Fruit fly (Drosophila melanogaster) whole organism, embryonic: ENCODE results near the gene GstD10.

Experiments used
- Aef1 ChIP-seq: fragments of 200-800 bp; sonication (Bioruptor generic); IDR thresholded peaks from 3 replicates; pipeline ENCODE4 v1.3.6; 2022; ENCODE audit warnings: missing biosample characterization, missing genetic modification characterization
- Atf6 ChIP-seq: fragments of 200-800 bp; sonication (Bioruptor generic); IDR thresholded peaks from 2 replicates; pipeline ENCODE4 v1.3.6; 2022; ENCODE audit warnings: missing biosample characterization, missing genetic modification characterization
- Bdp1 ChIP-seq: fragments of 200-800 bp; sonication (Bioruptor generic); optimal IDR thresholded peaks from 3 replicates; lab custom pipeline; 2016; ENCODE audit warnings: missing biosample characterization, missing genetic modification characterization
- BtbVII ChIP-seq: fragments of 200-800 bp; sonication (Bioruptor generic); optimal IDR thresholded peaks from 3 replicates; lab custom pipeline; 2017; ENCODE audit warnings: missing biosample characterization, mild to moderate bottlenecking, missing genetic modification characterization
- CG10321 ChIP-seq: fragments of 200-800 bp; sonication (Bioruptor generic); IDR thresholded peaks from 2 replicates; pipeline ENCODE4 v1.3.6; 2022; ENCODE audit warnings: missing biosample characterization, missing genetic modification characterization
- CG11398 ChIP-seq: fragments of 200-800 bp; sonication (Bioruptor generic); optimal IDR thresholded peaks from 2 replicates; lab custom pipeline; 2016; ENCODE audit warnings: missing biosample characterization, missing genetic modification characterization
- CG12391 ChIP-seq: fragments of 200-800 bp; sonication (Bioruptor generic); optimal IDR thresholded peaks from 3 replicates; lab custom pipeline; 2018; ENCODE audit warnings: missing biosample characterization, mild to moderate bottlenecking, missing genetic modification characterization, moderate library complexity
- CG16779 ChIP-seq: fragments of 200-800 bp; sonication (Bioruptor generic); IDR thresholded peaks from 2 replicates; pipeline ENCODE4 v1.3.6; 2022; ENCODE audit warnings: missing biosample characterization, missing genetic modification characterization
- CG17328 ChIP-seq: fragments of 200-800 bp; sonication (Bioruptor generic); IDR thresholded peaks from 2 replicates; pipeline ENCODE4 v1.3.6; 2022; ENCODE audit warnings: missing biosample characterization, missing genetic modification characterization
- CG17829 ChIP-seq: fragments of 200-800 bp; optimal IDR thresholded peaks from 2 replicates; lab custom pipeline; 2019; ENCODE audit warnings: missing biosample characterization, mild to moderate bottlenecking, missing genetic modification characterization, moderate library complexity
- CG18262 ChIP-seq: fragments of 200-800 bp; optimal IDR thresholded peaks from 3 replicates; lab custom pipeline; 2019; ENCODE audit warnings: missing biosample characterization, mild to moderate bottlenecking, missing genetic modification characterization, moderate library complexity
- CG2202 ChIP-seq: fragments of 200-800 bp; sonication (Bioruptor generic); optimal IDR thresholded peaks from 2 replicates; lab custom pipeline; 2018; ENCODE audit warnings: missing biosample characterization, mild to moderate bottlenecking, missing genetic modification characterization
- CG3065 ChIP-seq: fragments of 200-800 bp; sonication (Bioruptor generic); optimal IDR thresholded peaks from 2 replicates; lab custom pipeline; 2016; ENCODE audit warnings: missing biosample characterization, missing genetic modification characterization
- CG33557 ChIP-seq: fragments of 200-800 bp; sonication (Bioruptor generic); optimal IDR thresholded peaks from 2 replicates; lab custom pipeline; 2019; ENCODE audit warnings: missing biosample characterization, mild to moderate bottlenecking, missing genetic modification characterization, moderate library complexity
- CG43689 ChIP-seq: fragments of 200-800 bp; sonication (Bioruptor generic); IDR thresholded peaks from 2 replicates; pipeline ENCODE4 v1.3.6; 2022; ENCODE audit warnings: missing biosample characterization, missing genetic modification characterization
- CG4730 ChIP-seq: fragments of 200-800 bp; sonication (Bioruptor generic); IDR thresholded peaks from 2 replicates; pipeline ENCODE4 v1.3.6; 2022; ENCODE audit warnings: missing biosample characterization, missing genetic modification characterization
- CG6689 ChIP-seq: fragments of 200-800 bp; sonication (Bioruptor generic); IDR thresholded peaks from 2 replicates; pipeline ENCODE4 v1.3.6; 2022; ENCODE audit warnings: missing biosample characterization, missing genetic modification characterization
- CG6813 ChIP-seq: fragments of 200-800 bp; sonication (Bioruptor generic); optimal IDR thresholded peaks from 2 replicates; lab custom pipeline; 2017; ENCODE audit warnings: missing biosample characterization, missing genetic modification characterization, mild to moderate bottlenecking, moderate library complexity, missing genetic modification reagents
- CG9727 ChIP-seq: fragments of 200-800 bp; sonication (Bioruptor generic); optimal IDR thresholded peaks from 3 replicates; lab custom pipeline; 2017; ENCODE audit warnings: missing biosample characterization, mild to moderate bottlenecking, missing genetic modification characterization
- CG9932 ChIP-seq: fragments of 200-800 bp; sonication (Bioruptor generic); IDR thresholded peaks from 2 replicates; pipeline ENCODE4 v1.3.6; 2022; ENCODE audit warnings: missing biosample characterization, missing genetic modification characterization
- D19A ChIP-seq: fragments of 200-800 bp; optimal IDR thresholded peaks from 3 replicates; lab custom pipeline; 2019; ENCODE audit warnings: missing biosample characterization, mild to moderate bottlenecking, missing genetic modification characterization, moderate library complexity
- Dbx ChIP-seq: fragments of 200-800 bp; sonication (Bioruptor generic); IDR thresholded peaks from 3 replicates; pipeline ENCODE4 v1.3.6; 2022; ENCODE audit warnings: missing biosample characterization, missing genetic modification characterization
- Ets65A ChIP-seq: fragments of 200-800 bp; sonication (Bioruptor generic); peaks from one replicate; lab custom pipeline; 2016; ENCODE audit warnings: missing biosample characterization, missing genetic modification characterization
- Fer1 ChIP-seq: fragments of 200-800 bp; sonication (Bioruptor generic); optimal IDR thresholded peaks from 2 replicates; lab custom pipeline; 2017; ENCODE audit warnings: missing biosample characterization, mild to moderate bottlenecking, missing genetic modification characterization
- Fer3 ChIP-seq: fragments of 200-800 bp; sonication (Bioruptor generic); optimal IDR thresholded peaks from 2 replicates; lab custom pipeline; 2018; ENCODE audit warnings: missing biosample characterization, mild to moderate bottlenecking, missing genetic modification characterization, moderate library complexity
- Hr3 ChIP-seq: fragments of 200-800 bp; sonication (Bioruptor generic); optimal IDR thresholded peaks from 3 replicates; lab custom pipeline; 2016; ENCODE audit warnings: missing biosample characterization, missing genetic modification characterization
- Hr39 ChIP-seq: fragments of >200 bp; optimal IDR thresholded peaks from 2 replicates; lab custom pipeline; 2017
- Hsf ChIP-seq: fragments of 200-800 bp; sonication (Bioruptor generic); optimal IDR thresholded peaks from 3 replicates; lab custom pipeline; 2016; ENCODE audit warnings: missing biosample characterization, missing genetic modification characterization
- Max ChIP-seq: fragments of 200-800 bp; sonication (Bioruptor generic); optimal IDR thresholded peaks from 2 replicates; lab custom pipeline; 2016; ENCODE audit warnings: missing biosample characterization, mild to moderate bottlenecking, missing genetic modification characterization
- NC2α ChIP-seq: fragments of 200-800 bp; sonication (Bioruptor generic); optimal IDR thresholded peaks from 2 replicates; lab custom pipeline; 2016; ENCODE audit warnings: missing biosample characterization, missing genetic modification characterization
- NFAT ChIP-seq: fragments of 200-800 bp; sonication (Bioruptor generic); IDR thresholded peaks from 2 replicates; pipeline ENCODE4 v1.3.6; 2022; ENCODE audit warnings: missing biosample characterization, missing genetic modification characterization
- Ravus ChIP-seq: fragments of 200-800 bp; sonication (Bioruptor generic); IDR thresholded peaks from 2 replicates; pipeline ENCODE4 v1.3.6; 2022; ENCODE audit warnings: missing biosample characterization, missing genetic modification characterization
- Taf1 ChIP-seq: fragments of 200-800 bp; sonication (Bioruptor generic); IDR thresholded peaks from 2 replicates; pipeline ENCODE4 v1.3.6; 2022; ENCODE audit warnings: missing biosample characterization, missing genetic modification characterization
- Tbp ChIP-seq: fragments of >200 bp; optimal IDR thresholded peaks from 2 replicates; lab custom pipeline; 2018; ENCODE audit warnings: missing biosample characterization, missing genetic modification characterization
- disco-r ChIP-seq: fragments of 200-800 bp; sonication (Bioruptor generic); optimal IDR thresholded peaks from 2 replicates; lab custom pipeline; 2016; ENCODE audit warnings: missing biosample characterization, missing genetic modification characterization
- dmrt11E ChIP-seq: fragments of 200-800 bp; sonication (Bioruptor generic); optimal IDR thresholded peaks from 3 replicates; lab custom pipeline; 2018; ENCODE audit warnings: missing biosample characterization, mild to moderate bottlenecking, missing genetic modification characterization, moderate library complexity
- exex ChIP-seq: fragments of 200-800 bp; sonication (Bioruptor generic); optimal IDR thresholded peaks from 4 replicates; lab custom pipeline; 2018; ENCODE audit warnings: missing biosample characterization, mild to moderate bottlenecking, missing genetic modification characterization, moderate library complexity
- fd102C ChIP-seq: fragments of 200-800 bp; sonication (Bioruptor generic); optimal IDR thresholded peaks from 2 replicates; lab custom pipeline; 2018; ENCODE audit warnings: missing biosample characterization, mild to moderate bottlenecking, missing genetic modification characterization, moderate library complexity
- gce ChIP-seq: fragments of 200-800 bp; sonication (Bioruptor generic); IDR thresholded peaks from 3 replicates; pipeline ENCODE4 v1.3.6; 2022; ENCODE audit warnings: missing biosample characterization, missing genetic modification characterization
- grn ChIP-seq: fragments of 200-800 bp; sonication (Bioruptor generic); optimal IDR thresholded peaks from 3 replicates; lab custom pipeline; 2017; ENCODE audit warnings: missing biosample characterization, missing genetic modification characterization
- gsb-n ChIP-seq: fragments of 200-800 bp; sonication (Bioruptor generic); optimal IDR thresholded peaks from 3 replicates; lab custom pipeline; 2018; ENCODE audit warnings: missing biosample characterization, mild to moderate bottlenecking, missing genetic modification characterization
- gt ChIP-seq: fragments of 200-800 bp; sonication (Bioruptor generic); IDR thresholded peaks from 2 replicates; pipeline ENCODE4 v1.3.6; 2022; ENCODE audit warnings: missing biosample characterization, missing genetic modification characterization
- jing ChIP-seq: fragments of 200-800 bp; sonication (Bioruptor generic); optimal IDR thresholded peaks from 2 replicates; lab custom pipeline; 2018; ENCODE audit warnings: missing biosample characterization, mild to moderate bottlenecking, missing genetic modification characterization
- jumu ChIP-seq: fragments of 200-800 bp; sonication (Bioruptor generic); optimal IDR thresholded peaks from 3 replicates; lab custom pipeline; 2016; ENCODE audit warnings: missing biosample characterization, missing genetic modification characterization
- nau ChIP-seq: fragments of 200-800 bp; sonication (Bioruptor generic); optimal IDR thresholded peaks from 3 replicates; lab custom pipeline; 2017; ENCODE audit warnings: missing biosample characterization, mild to moderate bottlenecking, missing genetic modification characterization, missing genetic modification reagents
- onecut ChIP-seq: fragments of 200-800 bp; sonication (Bioruptor generic); IDR thresholded peaks from 2 replicates; pipeline ENCODE4 v1.3.6; 2022; ENCODE audit warnings: missing biosample characterization, missing genetic modification characterization
- pfk ChIP-seq: fragments of 200-800 bp; sonication (Bioruptor generic); optimal IDR thresholded peaks from 2 replicates; lab custom pipeline; 2018; ENCODE audit warnings: missing biosample characterization, mild to moderate bottlenecking, missing genetic modification characterization, moderate library complexity
- pita ChIP-seq: fragments of 200-800 bp; sonication (Bioruptor generic); optimal IDR thresholded peaks from 2 replicates; lab custom pipeline; 2017; ENCODE audit warnings: missing biosample characterization, mild to moderate bottlenecking, missing genetic modification characterization
- salm ChIP-seq: fragments of 200-800 bp; sonication (Bioruptor generic); optimal IDR thresholded peaks from 2 replicates; lab custom pipeline; 2018; ENCODE audit warnings: missing biosample characterization, mild to moderate bottlenecking, missing genetic modification characterization
- slp2 ChIP-seq: fragments of 200-800 bp; sonication (Bioruptor generic); optimal IDR thresholded peaks from 2 replicates; lab custom pipeline; 2016; ENCODE audit warnings: missing biosample characterization, missing genetic modification characterization
- sob ChIP-seq: fragments of 200-800 bp; sonication (Bioruptor generic); IDR thresholded peaks from 2 replicates; pipeline ENCODE4 v1.3.6; 2022; ENCODE audit warnings: missing biosample characterization, missing genetic modification characterization
- tap ChIP-seq: fragments of 200-800 bp; optimal IDR thresholded peaks from 3 replicates; lab custom pipeline; 2019; ENCODE audit warnings: missing biosample characterization, mild to moderate bottlenecking, missing genetic modification characterization, moderate library complexity
- zen ChIP-seq: fragments of 200-800 bp; sonication (Bioruptor generic); optimal IDR thresholded peaks from 3 replicates; lab custom pipeline; 2018; ENCODE audit warnings: missing biosample characterization, mild to moderate bottlenecking, missing genetic modification characterization, moderate library complexity

Gene GstD10

dm6 chr3R:12401672-12402296 is 36.2 kb upstream of the GstD10 start, which contains the start of gene DNAlig3 (continued):
- TF ChIP-seq Atf6 (GFP tag; lab: Robert Waterston, UW) (no peak), Bdp1 (GFP tag; lab: Kevin White, UChicago) (no peak), BtbVII (GFP tag; lab: Kevin White, UChicago) (no peak), gce (no peak), pfk (no peak), Ets65A (GFP tag; lab: Kevin White, UChicago) (no peak), CG33557 (GFP tag; lab: Kevin White, UChicago) (no peak), CG16779 (no peak), grn (GFP tag; lab: Kevin White, UChicago) (no peak), fd102C (GFP tag; lab: Kevin White, UChicago) (no peak), Tbp (GFP tag; lab: Kevin White, UChicago) (no peak), CG6689 (no peak), CG11398 (no peak), dmrt11E (tag; lab: Kevin White, UChicago) (no peak), CG4730 (GFP tag; lab: Robert Waterston, UW) (no peak), salm (tag; lab: Kevin White, UChicago) (no peak), jumu (no peak), CG18262 (no peak), CG43689 (no peak), CG17328 (GFP tag; lab: Robert Waterston, UW) (no peak), CG2202 (tag; lab: Kevin White, UChicago) (no peak), CG3065 (GFP tag; lab: Kevin White, UChicago) (no peak), sob (GFP tag; lab: Robert Waterston, UW) (no peak), onecut (GFP tag; lab: Robert Waterston, UW) (no peak), Fer3 (tag; lab: Kevin White, UChicago) (no peak), NC2α (GFP tag; lab: Kevin White, UChicago) (no peak), Aef1 (GFP tag; lab: Robert Waterston, UW) (no peak), NFAT (GFP tag; lab: Robert Waterston, UW) (no peak), tap (tag; lab: Kevin White, UChicago) (no peak), CG9932 (GFP tag; lab: Robert Waterston, UW) (no peak), CG17829 (no peak), Hr39 (lab: Kevin White, UChicago) (no peak), zen (tag; lab: Kevin White, UChicago) (peak; percentile 17), gsb-n (no peak), Hsf (GFP tag; lab: Kevin White, UChicago) (no peak), D19A (tag; lab: Kevin White, UChicago) (no peak), jing (GFP tag; lab: Kevin White, UChicago) (no peak), exex (tag; lab: Kevin White, UChicago) (no peak), Max (GFP tag; lab: Kevin White, UChicago) (no peak), Taf1 (GFP tag; lab: Robert Waterston, UW) (no peak), CG10321 (no peak), CG12391 (no peak), Fer1 (peak; percentile 21), CG6813 (GFP tag; lab: Kevin White, UChicago) (no peak), Dbx (no peak), disco-r (GFP tag; lab: Kevin White, UChicago) (no peak), CG9727 (no peak), Hr3 (GFP tag; lab: Kevin White, UChicago) (no peak), gt (GFP tag; lab: Robert Waterston, UW) (no peak), slp2 (GFP tag; lab: Kevin White, UChicago) (no peak), nau (GFP tag; lab: Kevin White, UChicago) (no peak), pita (GFP tag; lab: Kevin White, UChicago) (no peak), Ravus (no peak)
